Worm (Caenorhabditis elegans): ENCODE data around the gene ZC190.6.

DNA sequence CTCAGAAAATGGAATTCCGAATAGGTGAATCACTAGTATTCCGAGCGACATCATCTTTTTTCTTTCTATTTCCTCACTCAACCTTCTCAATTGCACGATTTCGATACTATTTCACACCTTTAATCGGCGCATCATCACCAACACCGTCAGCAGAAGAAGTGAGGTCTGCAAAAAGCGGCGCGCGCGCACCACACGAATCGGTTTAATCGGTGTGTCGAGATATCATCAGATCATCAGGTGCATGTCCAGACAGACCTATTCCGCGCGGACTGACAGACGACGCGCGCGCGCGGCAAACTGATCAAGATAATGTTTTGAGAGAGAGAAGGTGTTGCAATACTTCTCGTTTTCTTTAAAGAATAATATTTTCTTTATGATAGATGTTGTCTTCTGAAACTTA lies 16.6 kb downstream of the ZC190.6 start:
- TF ChIP-seq aly-2 (tag; optimal IDR thresholded peaks at IDR 0.05): no peak
- TF ChIP-seq tbx-2 (tag; optimal IDR thresholded peaks at IDR 0.05): no peak
- TF ChIP-seq fos-1 (tag; optimal IDR thresholded peaks at IDR 0.05): no peak
- no peak for TF ChIP-seq nhr-12 (tag; optimal IDR thresholded peaks at IDR 0.05)
- TF ChIP-seq lin-39 (tag; optimal IDR thresholded peaks at IDR 0.05): no peak
- TF ChIP-seq mml-1 (tag; optimal IDR thresholded peaks at IDR 0.05): no peak
- TF ChIP-seq nhr-77 (tag; optimal IDR thresholded peaks at IDR 0.05): no peak
- TF ChIP-seq nhr-76 (tag; optimal IDR thresholded peaks at IDR 0.05): no peak
- no peak for TF ChIP-seq fkh-2 (tag; optimal IDR thresholded peaks at IDR 0.05)
- no peak for TF ChIP-seq ztf-11 (tag; optimal IDR thresholded peaks at IDR 0.05)
- no peak for TF ChIP-seq jun-1 (tag; optimal IDR thresholded peaks at IDR 0.05)
- no peak for TF ChIP-seq ama-1 (optimal IDR thresholded peaks at IDR 0.05)
- no peak for TF ChIP-seq unc-62 (GFP tag; optimal IDR thresholded peaks at IDR 0.05)
